Worm (Caenorhabditis elegans): Measurements from ENCODE around the gene nspe-4.

nspe-4 gene

DNA sequence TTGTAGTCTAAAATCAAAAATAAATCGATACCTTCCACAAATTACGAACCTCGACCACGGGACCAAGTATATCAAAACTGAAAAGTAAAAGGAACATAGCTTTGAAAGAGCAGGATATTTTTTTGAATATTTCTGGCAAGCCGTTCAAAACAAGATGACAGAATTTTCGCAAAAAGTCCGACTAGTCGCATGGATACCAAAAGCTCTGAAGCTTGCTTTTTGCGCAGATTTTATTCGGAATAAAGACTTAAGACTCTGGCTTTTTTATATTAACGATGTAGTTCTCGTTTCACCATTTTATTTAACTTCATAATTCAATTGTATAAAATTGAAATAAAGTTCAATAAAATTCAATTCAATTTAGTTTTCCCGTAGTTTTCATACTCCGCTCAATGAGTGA, 38.8 kb upstream of the nspe-4 start, which contains the start of gene Y38E10A.2:
Y38E10A.2 (minus strand) TSS at position 101 of the 400 bp plus-strand sequence.
- no peak for TF ChIP-seq pha-2 (tag; optimal IDR thresholded peaks at IDR 0.05)
- TF ChIP-seq fkh-6 (tag; optimal IDR thresholded peaks at IDR 0.05) = no peak

DNA sequence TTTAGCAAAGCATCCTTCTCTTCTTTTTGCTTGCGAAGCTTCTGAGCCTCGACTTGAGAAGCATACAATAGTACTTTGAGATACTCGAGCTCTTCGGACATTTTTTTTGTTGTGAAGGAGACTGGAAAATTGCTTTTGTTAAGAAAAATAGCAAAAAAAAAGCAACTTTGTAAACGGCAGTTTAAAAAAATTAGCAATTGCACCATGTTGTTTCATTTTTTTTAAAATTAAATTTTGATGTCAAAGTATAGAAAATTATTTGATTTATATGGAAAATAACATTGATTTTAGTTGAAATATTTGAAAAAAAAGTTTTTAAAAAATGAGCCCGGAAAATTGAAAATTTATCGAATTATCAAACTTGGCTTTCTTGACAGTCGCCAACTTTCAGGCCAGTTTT, 37.6 kb upstream of the nspe-4 start, which contains the start of gene Y38E10A.3:
Y38E10A.3 (minus strand) TSS at position 101 of the 400 bp plus-strand sequence.
- TF ChIP-seq sox-4 (tag; optimal IDR thresholded peaks at IDR 0.05) = no peak
- no peak for TF ChIP-seq ceh-22 (tag; optimal IDR thresholded peaks at IDR 0.05)
- no peak for TF ChIP-seq unc-42 (tag; optimal IDR thresholded peaks at IDR 0.05)
- TF ChIP-seq npax-4 (tag; optimal IDR thresholded peaks at IDR 0.05) = no peak
- no peak for TF ChIP-seq Y22D7AL.16 (tag; optimal IDR thresholded peaks at IDR 0.05)
- no peak for TF ChIP-seq ceh-2 (tag; optimal IDR thresholded peaks at IDR 0.05)
- TF ChIP-seq hlh-8 (tag; optimal IDR thresholded peaks at IDR 0.05) = no peak
- no peak for TF ChIP-seq ceh-9 (tag; optimal IDR thresholded peaks at IDR 0.05)
- TF ChIP-seq ceh-48 (tag; optimal IDR thresholded peaks at IDR 0.05) = no peak
- TF ChIP-seq hlh-6 (tag; optimal IDR thresholded peaks at IDR 0.05) = no peak
- TF ChIP-seq fkh-6 (tag; optimal IDR thresholded peaks at IDR 0.05) = no peak
- TF ChIP-seq ets-4 (tag; optimal IDR thresholded peaks at IDR 0.05) = no peak
- no peak for TF ChIP-seq ama-1 (optimal IDR thresholded peaks at IDR 0.05)
- no peak for TF ChIP-seq ceh-14 (tag; optimal IDR thresholded peaks at IDR 0.05)
- no peak for TF ChIP-seq unc-3 (GFP tag; conservative IDR thresholded peaks at IDR 0.05)
- no peak for TF ChIP-seq unc-3 (tag; optimal IDR thresholded peaks at IDR 0.05)
- no peak for TF ChIP-seq ceh-30 (tag; optimal IDR thresholded peaks at IDR 0.05)
- no peak for TF ChIP-seq pqm-1 (tag; optimal IDR thresholded peaks at IDR 0.05)
- TF ChIP-seq ztf-16 (tag; optimal IDR thresholded peaks at IDR 0.05) = no peak
- TF ChIP-seq ceh-24 (tag; optimal IDR thresholded peaks at IDR 0.05) = no peak
- no peak for TF ChIP-seq pat-9 (tag; optimal IDR thresholded peaks at IDR 0.05)

DNA sequence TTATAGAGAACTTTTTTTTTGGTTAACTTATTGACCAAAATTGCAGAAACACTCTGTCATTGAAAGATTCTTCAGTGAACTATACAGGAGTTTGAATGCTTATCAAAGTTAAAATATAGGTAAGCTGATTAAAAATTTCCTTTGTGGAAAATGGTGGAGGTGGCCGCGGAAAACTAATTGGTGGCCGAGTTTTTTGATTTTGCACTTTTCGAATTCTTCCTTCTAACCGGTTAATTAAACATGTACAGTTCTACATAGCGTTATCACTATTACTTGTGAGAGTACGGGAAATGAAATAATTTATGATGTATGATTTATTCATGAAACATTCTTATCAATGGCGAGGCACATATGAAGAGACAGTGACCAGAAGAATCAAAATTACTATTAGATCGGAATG, 34.6 kb upstream of the nspe-4 start, which contains the start of gene clec-8:
clec-8 (minus strand) TSS at position 308 of the 400 bp plus-strand sequence.
- TF ChIP-seq gmeb-2 (tag; optimal IDR thresholded peaks at IDR 0.05) (no peak), unc-55 (GFP tag; optimal IDR thresholded peaks at IDR 0.05) (no peak), eyg-1 (tag; optimal IDR thresholded peaks at IDR 0.05) (no peak), ceh-24 (tag; optimal IDR thresholded peaks at IDR 0.05) (no peak), hlh-30 (tag; optimal IDR thresholded peaks at IDR 0.05; ENCODE audit: insufficient read depth) (no peak), hlh-13 (GFP tag; optimal IDR thresholded peaks at IDR 0.05) (no peak), syd-9 (tag; optimal IDR thresholded peaks at IDR 0.05) (no peak), F13H6.1 (tag; optimal IDR thresholded peaks at IDR 0.05) (no peak)

DNA sequence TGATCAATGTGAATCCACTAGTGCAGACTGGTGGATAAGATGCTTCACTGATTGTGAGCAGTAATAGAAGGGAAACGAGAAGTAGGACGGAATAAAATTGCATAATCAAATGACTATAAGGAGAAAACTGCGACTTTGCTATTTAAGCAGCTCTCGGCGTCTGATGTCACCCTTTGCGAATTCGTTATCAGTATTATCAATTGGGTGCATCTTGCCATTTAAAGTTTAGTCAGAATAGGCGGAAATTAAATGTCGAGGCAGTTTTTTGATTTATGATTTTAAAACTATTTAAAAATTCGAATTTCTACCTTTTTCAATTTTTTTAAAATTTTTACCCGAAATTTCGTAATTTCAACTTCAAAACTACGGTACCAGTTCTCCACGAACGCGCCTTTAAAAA, 31.4 kb upstream of the nspe-4 start, which contains the start of gene clec-4:
clec-4 (minus strand) TSS at position 162 of the 400 bp plus-strand sequence.
- no peak for TF ChIP-seq C38D4.7 (GFP tag; optimal IDR thresholded peaks at IDR 0.05)

DNA sequence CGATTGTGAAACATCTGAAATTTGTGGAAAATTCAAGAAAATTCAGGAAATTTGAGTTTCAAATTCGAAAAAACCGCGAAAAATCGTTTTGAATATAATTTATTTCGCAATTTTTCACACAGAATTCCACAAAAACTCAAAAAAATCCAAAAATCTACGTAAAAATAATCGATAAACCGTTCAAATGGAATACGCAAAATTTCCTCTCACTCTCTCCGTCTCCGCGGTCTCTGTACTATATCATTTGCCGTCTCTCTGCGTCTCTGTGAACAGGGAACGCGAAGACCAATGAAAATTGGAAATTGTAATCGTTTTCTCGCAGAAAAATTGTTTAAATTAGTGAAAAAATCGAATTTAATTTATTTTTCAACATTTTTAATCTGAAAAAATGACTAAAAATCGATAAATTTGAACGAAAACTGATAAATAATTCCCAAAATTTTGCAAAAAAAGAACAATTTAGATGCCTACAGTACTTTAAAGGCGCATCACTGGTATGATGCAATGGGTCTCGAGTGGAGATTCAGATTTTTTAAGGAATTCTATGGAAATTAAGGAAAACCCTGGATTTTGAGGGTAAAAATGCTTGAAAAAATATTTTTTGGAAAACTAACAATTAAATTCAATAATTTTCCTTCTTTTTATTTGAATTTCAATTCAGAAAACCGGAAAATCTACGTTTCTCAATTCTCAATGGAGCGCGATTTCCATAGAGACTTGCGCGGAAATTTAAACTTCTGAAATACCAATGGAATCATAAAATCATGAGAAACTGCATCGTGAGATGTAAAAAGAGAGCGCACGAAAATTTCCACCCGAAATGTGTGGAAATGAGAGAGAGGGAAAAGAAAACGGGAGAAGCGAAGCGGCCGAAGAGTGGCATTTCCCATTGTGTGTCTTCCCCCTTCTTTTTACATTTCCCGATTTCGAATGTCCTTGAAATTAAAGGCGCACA, 8.4 kb upstream of the nspe-4 start, which contains the start of the genes ceh-100 and lips-15:
ceh-100 (minus strand) TSS at position 14 of the 955 bp plus-strand sequence.
lips-15 (plus strand) TSS at position 720 of the 955 bp plus-strand sequence.
- peak; percentile 34 for TF ChIP-seq tbx-2 (tag; optimal IDR thresholded peaks at IDR 0.05)
- TF ChIP-seq ceh-18 (tag; optimal IDR thresholded peaks at IDR 0.05) = no peak
- TF ChIP-seq syd-9 (tag; optimal IDR thresholded peaks at IDR 0.05) = no peak
- TF ChIP-seq dve-1 (tag; optimal IDR thresholded peaks at IDR 0.05) = no peak
- no peak for TF ChIP-seq Y22D7AL.16 (tag; optimal IDR thresholded peaks at IDR 0.05)
- TF ChIP-seq nhr-232 (tag; optimal IDR thresholded peaks at IDR 0.05) = no peak
- no peak for TF ChIP-seq madf-2 (tag; optimal IDR thresholded peaks at IDR 0.05)
- TF ChIP-seq ceh-34 (tag; optimal IDR thresholded peaks at IDR 0.05) = peak; percentile 28
- no peak for TF ChIP-seq unc-86 (tag; optimal IDR thresholded peaks at IDR 0.05)
- TF ChIP-seq pha-2 (tag; optimal IDR thresholded peaks at IDR 0.05) = no peak
- TF ChIP-seq C38D4.7 (GFP tag; optimal IDR thresholded peaks at IDR 0.05) = no peak
- TF ChIP-seq gmeb-2 (tag; optimal IDR thresholded peaks at IDR 0.05) = no peak
- TF ChIP-seq F13H6.1 (tag; optimal IDR thresholded peaks at IDR 0.05) = no peak
- no peak for TF ChIP-seq K09A11.1 (tag; optimal IDR thresholded peaks at IDR 0.05; ENCODE audit: insufficient read depth)
- no peak for TF ChIP-seq fkh-10 (GFP tag; optimal IDR thresholded peaks at IDR 0.05)
- no peak for TF ChIP-seq pax-1 (tag; optimal IDR thresholded peaks at IDR 0.05)
- no peak for TF ChIP-seq pqm-1 (tag; optimal IDR thresholded peaks at IDR 0.05)
- TF ChIP-seq ceh-48 (tag; optimal IDR thresholded peaks at IDR 0.05) = peak; percentile 17
- TF ChIP-seq ama-1 (optimal IDR thresholded peaks at IDR 0.05) = no peak
- TF ChIP-seq dmd-4 (tag; optimal IDR thresholded peaks at IDR 0.05; ENCODE audit: borderline replicate concordance) = no peak
- TF ChIP-seq ahr-1 (tag; optimal IDR thresholded peaks at IDR 0.05) = no peak
- TF ChIP-seq ceh-19 (GFP tag; optimal IDR thresholded peaks at IDR 0.05) = no peak
- no peak for TF ChIP-seq hlh-13 (GFP tag; optimal IDR thresholded peaks at IDR 0.05)

All from whole organism, late embryonic.